Worm (Caenorhabditis elegans) whole organism, young adult: ENCODE measurements around the gene T25B2.4.
A peak's percentile ranks its signal among the peaks of the same experiment; 100 is the strongest.

Experiments
- B0035.1 ChIP-seq: sonication (generic microtip); optimal IDR thresholded peaks from 2 replicates; lab custom pipeline; 2016; ENCODE audit warnings: missing genetic modification characterization, mild to moderate bottlenecking, missing compliant biosample characterization, missing genotype, missing genetic modification reagents
- C06A6.2 ChIP-seq: fragments of 200-800 bp; sonication (Bioruptor generic); conservative IDR thresholded peaks from 2 replicates; pipeline ENCODE4 v1.3.6; 2022; ENCODE audit warnings: missing genetic modification characterization, missing compliant biosample characterization
- F22D6.2 ChIP-seq: sonication (generic microtip); optimal IDR thresholded peaks from 2 replicates; lab custom pipeline; 2016; ENCODE audit warnings: mild to moderate bottlenecking, missing genetic modification characterization, missing compliant biosample characterization
- F23B12.7 ChIP-seq: sonication (generic microtip); optimal IDR thresholded peaks from 2 replicates; lab custom pipeline; 2017; ENCODE audit warnings: missing genetic modification characterization, mild to moderate bottlenecking, missing compliant biosample characterization, antibody characterized with exemption, moderate library complexity; ENCODE audit not compliant: insufficient read depth
- F55B11.4 ChIP-seq: sonication (generic microtip); optimal IDR thresholded peaks from 2 replicates; lab custom pipeline; 2016; ENCODE audit warnings: missing compliant biosample characterization, missing genetic modification characterization, borderline replicate concordance; ENCODE audit not compliant: insufficient read depth
- T07F8.4 ChIP-seq: sonication (generic microtip); optimal IDR thresholded peaks from 2 replicates; lab custom pipeline; 2016; ENCODE audit warnings: mild to moderate bottlenecking, missing genetic modification characterization, moderate library complexity, missing compliant biosample characterization
- Y79H2A.3 ChIP-seq: fragments of 200-800 bp; sonication (Bioruptor generic); conservative IDR thresholded peaks from 2 replicates; pipeline ENCODE4 v1.3.6; 2022; ENCODE audit warnings: missing genetic modification reagents, missing genetic modification characterization, missing compliant biosample characterization
- attf-5 ChIP-seq: fragments of 200-800 bp; sonication (Bioruptor generic); optimal IDR thresholded peaks from 2 replicates; lab custom pipeline; 2018; ENCODE audit warnings: mild to moderate bottlenecking, missing genetic modification characterization, missing compliant biosample characterization
- bed-1 ChIP-seq: fragments of 200-800 bp; sonication (Bioruptor generic); IDR thresholded peaks from 2 replicates; pipeline ENCODE4 v1.3.6; 2022; ENCODE audit warnings: missing genetic modification reagents, missing genetic modification characterization, missing compliant biosample characterization
- cebp-1 ChIP-seq, 2 experiments: fragments of 200-800 bp in 1 of 2; sonication (Bioruptor generic) in 1 of 2; sonication (generic microtip) in 1 of 2; IDR thresholded peaks in 1 of 2; optimal IDR thresholded peaks in 1 of 2; 2 replicates each; pipeline versions ENCODE4 v1.3.6 to Lab custom; 2017 to 2022; ENCODE audit warnings: missing compliant biosample characterization in 2 of 2, missing genetic modification characterization in 2 of 2, mild to moderate bottlenecking in 1 of 2, missing genetic modification reagents in 1 of 2, moderate library complexity in 1 of 2
- ceh-40 ChIP-seq: fragments of 200-800 bp; sonication (Bioruptor generic); IDR thresholded peaks from 2 replicates; pipeline ENCODE4 v1.3.6; 2022; ENCODE audit warnings: missing genetic modification characterization, missing compliant biosample characterization
- ceh-58 ChIP-seq: fragments of 200-800 bp; sonication (Bioruptor generic); IDR thresholded peaks from 2 replicates; pipeline ENCODE4 v1.3.6; 2022; ENCODE audit warnings: missing genetic modification characterization, missing compliant biosample characterization
- ceh-79 ChIP-seq: sonication (generic microtip); optimal IDR thresholded peaks from 2 replicates; lab custom pipeline; 2017; ENCODE audit warnings: mild to moderate bottlenecking, missing genetic modification characterization, missing compliant biosample characterization
- chd-7 ChIP-seq: sonication (generic microtip); optimal IDR thresholded peaks from 2 replicates; lab custom pipeline; 2016; ENCODE audit warnings: mild to moderate bottlenecking, missing genetic modification characterization, moderate library complexity, missing compliant biosample characterization
- dpl-1 ChIP-seq: fragments of 150-350 bp; optimal IDR thresholded peaks from 2 replicates; lab custom pipeline; 2014; ENCODE audit warnings: missing biosample characterization, missing genetic modification reagents, missing genetic modification characterization
- egl-44 ChIP-seq: fragments of 200-800 bp; sonication (Bioruptor generic); IDR thresholded peaks from 2 replicates; pipeline ENCODE4 v1.3.6; 2022; ENCODE audit warnings: missing genetic modification reagents, missing genetic modification characterization, missing compliant biosample characterization
- ekl-4 ChIP-seq: fragments of 200-800 bp; sonication (Bioruptor generic); IDR thresholded peaks from 2 replicates; pipeline ENCODE4 v1.3.6; 2022; ENCODE audit warnings: missing genetic modification reagents, missing genetic modification characterization, missing compliant biosample characterization
- hrde-1 ChIP-seq: sonication (generic microtip); optimal IDR thresholded peaks from 2 replicates; lab custom pipeline; 2016; ENCODE audit warnings: missing genetic modification characterization, mild to moderate bottlenecking, missing compliant biosample characterization, moderate library complexity, missing genotype, missing genetic modification reagents, borderline replicate concordance
- let-526 ChIP-seq: fragments of 200-800 bp; sonication (Bioruptor generic); IDR thresholded peaks from 2 replicates; pipeline ENCODE4 v1.3.6; 2022; ENCODE audit warnings: missing genetic modification reagents, missing genetic modification characterization, missing compliant biosample characterization
- lin-26 ChIP-seq: fragments of 200-800 bp; sonication (Bioruptor generic); IDR thresholded peaks from 2 replicates; pipeline ENCODE4 v1.3.6; 2022; ENCODE audit warnings: missing genetic modification reagents, missing genetic modification characterization, missing compliant biosample characterization
- lin-40 ChIP-seq: sonication (generic microtip); optimal IDR thresholded peaks from 2 replicates; lab custom pipeline; 2016; ENCODE audit warnings: missing genetic modification characterization, mild to moderate bottlenecking, missing compliant biosample characterization, missing genotype, missing genetic modification reagents
- nfya-2 ChIP-seq: fragments of 200-800 bp; sonication (Bioruptor generic); IDR thresholded peaks from 2 replicates; pipeline ENCODE4 v1.3.6; 2022; ENCODE audit warnings: missing genetic modification reagents, missing genetic modification characterization, missing compliant biosample characterization
- nhr-80 ChIP-seq: sonication (generic microtip); optimal IDR thresholded peaks from 2 replicates; lab custom pipeline; 2016; ENCODE audit warnings: missing genetic modification characterization, missing compliant biosample characterization
- pbrm-1 ChIP-seq: fragments of 200-800 bp; sonication (Bioruptor generic); IDR thresholded peaks from 2 replicates; pipeline ENCODE4 v1.3.6; 2022; ENCODE audit warnings: missing genetic modification reagents, missing genetic modification characterization, missing compliant biosample characterization
- rcor-1 ChIP-seq: fragments of 200-800 bp; sonication (Bioruptor generic); IDR thresholded peaks from 2 replicates; pipeline ENCODE4 v1.3.6; 2022; ENCODE audit warnings: missing genetic modification reagents, missing genetic modification characterization, missing compliant biosample characterization
- snpc-1.1 ChIP-seq: sonication (generic microtip); optimal IDR thresholded peaks from 2 replicates; lab custom pipeline; 2017; ENCODE audit warnings: missing genetic modification characterization, mild to moderate bottlenecking, missing compliant biosample characterization, antibody characterized with exemption, moderate library complexity, missing genotype, missing genetic modification reagents; ENCODE audit not compliant: insufficient read depth
- snpc-4 ChIP-seq, 5 experiments: fragments of 150-350 bp in 1 of 5; sonication (generic microtip) in 4 of 5; optimal IDR thresholded peaks; 2 replicates each; lab custom pipeline; 2014 to 2018; ENCODE audit warnings: missing genetic modification characterization in 5 of 5, missing biosample characterization in 3 of 5, antibody characterized with exemption in 2 of 5, mild to moderate bottlenecking in 2 of 5, missing compliant biosample characterization in 2 of 5, missing genotype in 2 of 5, moderate library complexity in 2 of 5, missing genetic modification reagents in 1 of 5
- tbp1 ChIP-seq: fragments of 200-800 bp; sonication (Bioruptor generic); optimal IDR thresholded peaks from 2 replicates; lab custom pipeline; 2018; ENCODE audit warnings: mild to moderate bottlenecking, missing genetic modification characterization, missing compliant biosample characterization
- zim-3 ChIP-seq: sonication (generic microtip); optimal IDR thresholded peaks from 2 replicates; lab custom pipeline; 2017; ENCODE audit warnings: mild to moderate bottlenecking, missing genetic modification characterization, moderate library complexity, missing compliant biosample characterization
- ztf-26 ChIP-seq: sonication (generic microtip); optimal IDR thresholded peaks from 2 replicates; lab custom pipeline; 2017; ENCODE audit warnings: missing genetic modification characterization, missing compliant biosample characterization
- ztf-6 ChIP-seq: fragments of 200-800 bp; sonication (Bioruptor generic); IDR thresholded peaks from 2 replicates; pipeline ENCODE4 v1.3.6; 2022; ENCODE audit warnings: missing genetic modification reagents, missing genetic modification characterization, missing compliant biosample characterization

Gene T25B2.4

ce11 chrX:6201542-6201941 lies 23.5 kb downstream of the T25B2.4 start:
- TF ChIP-seq chd-7 (tag; lab: Kevin White, UChicago), result peak; percentile 29
- TF ChIP-seq ceh-79 (tag; lab: Kevin White, UChicago), result no peak
- 0 out of 2 replicates have a peak, but pooled peaks have one; percentile 45 for TF ChIP-seq lin-26 (GFP tag; lab: Robert Waterston, UW)
- TF ChIP-seq ztf-26 (tag; lab: Kevin White, UChicago), result peak; percentile 3
- 0 out of 2 replicates have a peak, but pooled peaks have one; percentile 18 for TF ChIP-seq C06A6.2 (GFP tag; lab: Robert Waterston, UW)
- no peak for TF ChIP-seq zim-3 (tag; lab: Kevin White, UChicago)
- TF ChIP-seq, all 124 proteins: peak for 4

ce11 chrX:6202809-6203208 lies 24.8 kb downstream of the T25B2.4 start:
- TF ChIP-seq cebp-1 (GFP tag; IDR thresholded peaks at IDR 0.05; lab: Robert Waterston, UW) (no peak), cebp-1 (tag; optimal IDR thresholded peaks at IDR 0.05; lab: Kevin White, UChicago) (no peak), rcor-1 (GFP tag; lab: Robert Waterston, UW) (no peak), egl-44 (GFP tag; lab: Robert Waterston, UW) (no peak), T07F8.4 (tag; lab: Kevin White, UChicago) (no peak), F55B11.4 (tag; lab: Kevin White, UChicago) (no peak)

- TF ChIP-seq dpl-1 (GFP tag; lab: Kevin White, UChicago) (no peak), ceh-40 (no peak), egl-44 (GFP tag; lab: Robert Waterston, UW) (no peak), nhr-80 (tag; lab: Kevin White, UChicago) (peak; percentile 23), ceh-58 (GFP tag; lab: Robert Waterston, UW) (no peak), nfya-2 (no peak), Y79H2A.3 (GFP tag; lab: Robert Waterston, UW) (no peak)
Measured at ce11 chrX:6203315-6203714, 25.3 kb downstream of the T25B2.4 start.

ce11 chrX:6204696-6205232 lies 26.7 kb downstream of the T25B2.4 start, which contains the start of gene bca-1:
Gene bca-1, minus strand, starts transcription at chrX:6204746.
- TF ChIP-seq tbp1 (GFP tag; lab: Kevin White, UChicago) (no peak), B0035.1 (tag; lab: Kevin White, UChicago) (no peak), pbrm-1 (GFP tag; lab: Robert Waterston, UW) (no peak), lin-40 (tag; lab: Kevin White, UChicago) (peak; percentile 56), snpc-4 (GFP tag; optimal IDR thresholded peaks at IDR 0.05; lab: Kevin White, UChicago) (no peak), snpc-4 (tag; optimal IDR thresholded peaks at IDR 0.05; lab: Kevin White, UChicago) (no peak), ztf-6 (no peak), hrde-1 (tag; lab: Kevin White, UChicago) (no peak), snpc-1.1 (tag; lab: Kevin White, UChicago) (no peak), bed-1 (GFP tag; lab: Robert Waterston, UW) (no peak), ztf-26 (tag; lab: Kevin White, UChicago) (peak; percentile 55), F23B12.7 (no peak), ekl-4 (GFP tag; lab: Robert Waterston, UW) (no peak), F22D6.2 (no peak), let-526 (no peak), ceh-40 (no peak), attf-5 (GFP tag; lab: Kevin White, UChicago) (no peak), cebp-1 (GFP tag; IDR thresholded peaks at IDR 0.05; lab: Robert Waterston, UW) (no peak), cebp-1 (tag; optimal IDR thresholded peaks at IDR 0.05; lab: Kevin White, UChicago) (peak; percentile 11), nhr-80 (tag; lab: Kevin White, UChicago) (peak; percentile 52)
